Fruit fly (Drosophila melanogaster) whole organism, wandering third instar larva: Measurements from ENCODE around the gene CenB1A.
A peak's percentile ranks its signal among the peaks of the same experiment; 100 is the strongest.

Source experiments
- Abd-B ChIP-seq: fragments of >200 bp; optimal IDR thresholded peaks from 2 replicates; lab custom pipeline; 2017; ENCODE audit warnings: missing biosample characterization, missing genetic modification characterization
- CG32264 ChIP-seq: fragments of 200-800 bp; sonication (Bioruptor generic); optimal IDR thresholded peaks from 2 replicates; lab custom pipeline; 2016; ENCODE audit warnings: missing biosample characterization, missing genetic modification characterization
- CG9705 ChIP-seq: fragments of 200-800 bp; sonication (Bioruptor generic); optimal IDR thresholded peaks from 2 replicates; lab custom pipeline; 2018; ENCODE audit warnings: missing biosample characterization, mild to moderate bottlenecking, missing genetic modification characterization
- CrebA ChIP-seq: fragments of 200-800 bp; sonication (Bioruptor generic); optimal IDR thresholded peaks from 2 replicates; lab custom pipeline; 2016; ENCODE audit warnings: missing biosample characterization, mild to moderate bottlenecking, missing genetic modification characterization, borderline replicate concordance
- Dfd ChIP-seq: fragments of >200 bp; optimal IDR thresholded peaks from 2 replicates; lab custom pipeline; 2017; ENCODE audit warnings: missing biosample characterization, missing genetic modification characterization
- Dif ChIP-seq: fragments of 200-275, 200-300 bp; sonication (Bioruptor generic); optimal IDR thresholded peaks from 2 replicates; lab custom pipeline; 2018; ENCODE audit warnings: missing biosample characterization, missing genetic modification characterization; ENCODE audit not compliant: partially characterized antibody
- GATAd ChIP-seq: sonication (Bioruptor generic); optimal IDR thresholded peaks from 2 replicates; lab custom pipeline; 2016; ENCODE audit warnings: missing biosample characterization, missing genetic modification characterization
- HLH106 ChIP-seq: fragments of 200-800 bp; optimal IDR thresholded peaks from 3 replicates; lab custom pipeline; 2019; ENCODE audit warnings: missing biosample characterization, mild to moderate bottlenecking, missing genetic modification characterization, moderate library complexity
- Hnf4 ChIP-seq: fragments of 200-800 bp; sonication (Bioruptor generic); optimal IDR thresholded peaks from 2 replicates; lab custom pipeline; 2016; ENCODE audit warnings: missing biosample characterization, mild to moderate bottlenecking, missing genetic modification characterization
- Hr78 ChIP-seq: fragments of >200 bp; optimal IDR thresholded peaks from 2 replicates; lab custom pipeline; 2017; ENCODE audit warnings: missing biosample characterization, missing genetic modification characterization
- Hr83 ChIP-seq: fragments of 200-300 bp; sonication (Bioruptor generic); optimal IDR thresholded peaks from 2 replicates; lab custom pipeline; 2016; ENCODE audit warnings: missing biosample characterization, mild to moderate bottlenecking, missing genetic modification characterization, moderate library complexity; ENCODE audit not compliant: poor library complexity, severe bottlenecking
- Jra ChIP-seq: sonication (Bioruptor generic); optimal IDR thresholded peaks from 2 replicates; lab custom pipeline; 2016; ENCODE audit warnings: missing biosample characterization, missing genetic modification characterization
- Mio ChIP-seq: sonication (Bioruptor generic); optimal IDR thresholded peaks from 2 replicates; lab custom pipeline; 2016; ENCODE audit warnings: missing biosample characterization, missing genetic modification characterization
- Myc ChIP-seq: fragments of >200 bp; optimal IDR thresholded peaks from 2 replicates; lab custom pipeline; 2017
- N ChIP-seq: fragments of >200 bp; optimal IDR thresholded peaks from 2 replicates; lab custom pipeline; 2018; ENCODE audit warnings: missing biosample characterization, missing external identifiers, missing genetic modification characterization
- OdsH ChIP-seq: fragments of 200-800 bp; sonication (Bioruptor generic); optimal IDR thresholded peaks from 2 replicates; lab custom pipeline; 2016; ENCODE audit warnings: missing biosample characterization, mild to moderate bottlenecking, missing genetic modification characterization
- Rel ChIP-seq, 2 experiments: fragments of 200-800 bp; sonication (Bioruptor generic) in 1 of 2; optimal IDR thresholded peaks; 2 replicates in 1 of 2; 3 replicates in 1 of 2; lab custom pipeline; 2016 to 2019; ENCODE audit warnings: mild to moderate bottlenecking in 2 of 2, missing biosample characterization in 2 of 2, missing genetic modification characterization in 2 of 2, moderate library complexity in 1 of 2
- Sp1 ChIP-seq: fragments of 200-800 bp; sonication (Bioruptor generic); optimal IDR thresholded peaks from 3 replicates; lab custom pipeline; 2019; ENCODE audit warnings: missing biosample characterization, mild to moderate bottlenecking, missing genetic modification characterization, moderate library complexity
- Vsx2 ChIP-seq: fragments of 200-300, 225-300 bp; sonication (Bioruptor generic); optimal IDR thresholded peaks from 2 replicates; lab custom pipeline; 2018; ENCODE audit warnings: missing biosample characterization, missing genetic modification characterization; ENCODE audit not compliant: partially characterized antibody
- br ChIP-seq: fragments of 200-800 bp; sonication (Bioruptor generic); optimal IDR thresholded peaks from 2 replicates; lab custom pipeline; 2016; ENCODE audit warnings: missing biosample characterization, missing genetic modification characterization
- brk ChIP-seq: fragments of 200-800 bp; sonication (Bioruptor generic); optimal IDR thresholded peaks from 2 replicates; lab custom pipeline; 2016; ENCODE audit warnings: missing biosample characterization, mild to moderate bottlenecking, missing genetic modification characterization
- dl ChIP-seq, 2 experiments: fragments of 175-275, 200-275 bp in 1 of 2; fragments of 200-275 bp in 1 of 2; sonication (Bioruptor generic); optimal IDR thresholded peaks; lab custom pipeline; 2018; ENCODE audit warnings: mild to moderate bottlenecking in 2 of 2, missing biosample characterization in 2 of 2, missing genetic modification characterization in 2 of 2, moderate library complexity in 2 of 2; ENCODE audit not compliant: partially characterized antibody in 2 of 2, insufficient read depth in 1 of 2
- dmrt93B ChIP-seq: fragments of 200-800 bp; sonication (Bioruptor generic); optimal IDR thresholded peaks from 2 replicates; lab custom pipeline; 2018; ENCODE audit warnings: missing biosample characterization, mild to moderate bottlenecking, missing genetic modification characterization
- dsf ChIP-seq: sonication (Bioruptor generic); optimal IDR thresholded peaks from 2 replicates; lab custom pipeline; 2016; ENCODE audit warnings: missing biosample characterization, missing genetic modification characterization, borderline replicate concordance
- ey ChIP-seq: fragments of 200-800 bp; sonication (Bioruptor generic); optimal IDR thresholded peaks from 2 replicates; lab custom pipeline; 2016; ENCODE audit warnings: missing biosample characterization, missing genetic modification characterization
- foxo ChIP-seq, 2 experiments: fragments of 200-800 bp; sonication (Bioruptor generic); optimal IDR thresholded peaks; 2 replicates in 1 of 2; 3 replicates in 1 of 2; lab custom pipeline; 2016 to 2017; ENCODE audit warnings: missing biosample characterization in 2 of 2, missing genetic modification characterization in 2 of 2
- fru ChIP-seq: fragments of 200-800 bp; sonication (Bioruptor generic); optimal IDR thresholded peaks from 3 replicates; lab custom pipeline; 2016; ENCODE audit warnings: missing biosample characterization, mild to moderate bottlenecking, missing genetic modification characterization
- h ChIP-seq: fragments of 200-800 bp; sonication (Bioruptor generic); optimal IDR thresholded peaks from 3 replicates; lab custom pipeline; 2016; ENCODE audit warnings: missing biosample characterization, mild to moderate bottlenecking, missing genetic modification characterization
- jim ChIP-seq: fragments of 175-275, 200-325 bp; sonication (Bioruptor generic); optimal IDR thresholded peaks from 2 replicates; lab custom pipeline; 2016; ENCODE audit warnings: missing biosample characterization, mild to moderate bottlenecking, missing genetic modification characterization
- lola ChIP-seq: fragments of >200 bp; optimal IDR thresholded peaks from 2 replicates; lab custom pipeline; 2017; ENCODE audit warnings: missing biosample characterization, missing genetic modification characterization
- pan ChIP-seq: fragments of >200 bp; optimal IDR thresholded peaks from 2 replicates; lab custom pipeline; 2017
- psq ChIP-seq: fragments of 200-800 bp; sonication (Bioruptor generic); optimal IDR thresholded peaks from 3 replicates; lab custom pipeline; 2017; ENCODE audit warnings: missing biosample characterization, mild to moderate bottlenecking, missing genetic modification characterization, moderate library complexity
- rgr ChIP-seq: fragments of 200-800 bp; sonication (Bioruptor generic); optimal IDR thresholded peaks from 3 replicates; lab custom pipeline; 2016; ENCODE audit warnings: missing biosample characterization, mild to moderate bottlenecking, missing genetic modification characterization
- sage ChIP-seq: fragments of 200-800 bp; sonication (Bioruptor generic); optimal IDR thresholded peaks from 2 replicates; lab custom pipeline; 2016; ENCODE audit warnings: missing biosample characterization, mild to moderate bottlenecking, missing genetic modification characterization
- sv ChIP-seq: fragments of 200-800 bp; sonication (Bioruptor generic); optimal IDR thresholded peaks from 3 replicates; lab custom pipeline; 2016; ENCODE audit warnings: missing biosample characterization, missing genetic modification characterization
- tai ChIP-seq: sonication (Bioruptor generic); optimal IDR thresholded peaks from 2 replicates; lab custom pipeline; 2016; ENCODE audit warnings: missing biosample characterization, missing genetic modification characterization
- usp ChIP-seq: fragments of >200 bp; optimal IDR thresholded peaks from 2 replicates; lab custom pipeline; 2017; ENCODE audit warnings: missing biosample characterization, missing genetic modification characterization
- woc ChIP-seq: sonication (Bioruptor generic); optimal IDR thresholded peaks from 2 replicates; lab custom pipeline; 2016; ENCODE audit warnings: missing biosample characterization, mild to moderate bottlenecking, missing genetic modification characterization

The CenB1A gene

dm6 chr3R:23117683-23118470, at the start of gene CenB1A, which contains the start of gene Rassf:
CenB1A (plus strand) TSS chr3R:23118400.
Rassf (minus strand) TSS chr3R:23117931.
- TF ChIP-seq ey (GFP tag; lab: Kevin White, UChicago): peak; percentile 2
- TF ChIP-seq sv (GFP tag; lab: Kevin White, UChicago): peak; percentile 35
- TF ChIP-seq Hr83 (GFP tag; lab: Kevin White, UChicago): peak; percentile 40
- peak; percentile 19 for TF ChIP-seq rgr (GFP tag; lab: Kevin White, UChicago)
- TF ChIP-seq brk (GFP tag; lab: Kevin White, UChicago): no peak
- peak; percentile 45 for TF ChIP-seq psq (GFP tag; lab: Kevin White, UChicago)
- peak; percentile 8 for TF ChIP-seq CG9705 (GFP tag; lab: Kevin White, UChicago)
- no peak for TF ChIP-seq Rel (GFP tag; optimal IDR thresholded peaks at IDR 0.05; lab: Kevin White, UChicago)
- no peak for TF ChIP-seq Rel (tag; optimal IDR thresholded peaks at IDR 0.05; lab: Kevin White, UChicago)
- TF ChIP-seq pan (lab: Kevin White, UChicago): no peak
- no peak for TF ChIP-seq GATAd (GFP tag; lab: Kevin White, UChicago)
- TF ChIP-seq Myc (lab: Kevin White, UChicago): peak; percentile 99
- no peak for TF ChIP-seq Hnf4 (GFP tag; lab: Kevin White, UChicago)
- peak; percentile 26 for TF ChIP-seq br (GFP tag; lab: Kevin White, UChicago)
- peak; percentile 22 for TF ChIP-seq OdsH
- TF ChIP-seq sage: no peak
- peak; percentile 36 for TF ChIP-seq h (GFP tag; lab: Kevin White, UChicago)
- no peak for TF ChIP-seq CrebA (GFP tag; lab: Kevin White, UChicago)
- no peak for TF ChIP-seq CG32264
- no peak for TF ChIP-seq usp (GFP tag; lab: Kevin White, UChicago)
- TF ChIP-seq dsf (GFP tag; lab: Kevin White, UChicago): no peak
- TF ChIP-seq Abd-B (GFP tag; lab: Kevin White, UChicago): no peak
- no peak for TF ChIP-seq Dif
- TF ChIP-seq woc (GFP tag; lab: Kevin White, UChicago): peak; percentile 85
- peak; percentile 30 for TF ChIP-seq Jra (GFP tag; lab: Kevin White, UChicago)
- TF ChIP-seq Mio (GFP tag; lab: Kevin White, UChicago): no peak
- no peak for TF ChIP-seq Hr78 (GFP tag; lab: Kevin White, UChicago)
- no peak for TF ChIP-seq dmrt93B (GFP tag; lab: Kevin White, UChicago)
- no peak for TF ChIP-seq Vsx2 (GFP tag; lab: Kevin White, UChicago)
- TF ChIP-seq lola (GFP tag; lab: Kevin White, UChicago): no peak
- no peak for TF ChIP-seq N
- TF ChIP-seq HLH106: peak; percentile 54
- no peak for TF ChIP-seq dl (GFP tag; optimal IDR thresholded peaks at IDR 0.05; lab: Kevin White, UChicago; ENCODE audit: insufficient read depth in 1 of 2, partially characterized antibody in 2 of 2)
- TF ChIP-seq foxo (GFP tag; optimal IDR thresholded peaks at IDR 0.05; lab: Kevin White, UChicago): peak in 1 of 2 experiments; percentile 65
- TF ChIP-seq tai (GFP tag; lab: Kevin White, UChicago): no peak
- TF ChIP-seq fru (GFP tag; lab: Kevin White, UChicago): peak; percentile 30
- TF ChIP-seq jim (GFP tag; lab: Kevin White, UChicago): no peak
- TF ChIP-seq Sp1 (GFP tag; lab: Kevin White, UChicago): peak; percentile 13
- no peak for TF ChIP-seq Dfd (GFP tag; lab: Kevin White, UChicago)
- TF ChIP-seq, all 38 proteins: peak for 16

dm6 chr3R:23074480-23074879, 43.7 kb upstream of the CenB1A start:
- no peak for TF ChIP-seq OdsH
- no peak for TF ChIP-seq brk (GFP tag; lab: Kevin White, UChicago)
- TF ChIP-seq dsf (GFP tag; lab: Kevin White, UChicago): no peak
- TF ChIP-seq sv (GFP tag; lab: Kevin White, UChicago): no peak
- no peak for TF ChIP-seq woc (GFP tag; lab: Kevin White, UChicago)
- no peak for TF ChIP-seq Dfd (GFP tag; lab: Kevin White, UChicago)
- no peak for TF ChIP-seq CrebA (GFP tag; lab: Kevin White, UChicago)
- TF ChIP-seq Myc (lab: Kevin White, UChicago): no peak
- TF ChIP-seq dl (GFP tag; optimal IDR thresholded peaks at IDR 0.05; lab: Kevin White, UChicago; ENCODE audit: insufficient read depth in 1 of 2, partially characterized antibody in 2 of 2): no peak
- TF ChIP-seq foxo (GFP tag; optimal IDR thresholded peaks at IDR 0.05; lab: Kevin White, UChicago): no peak
- no peak for TF ChIP-seq Vsx2 (GFP tag; lab: Kevin White, UChicago)
- TF ChIP-seq lola (GFP tag; lab: Kevin White, UChicago): no peak
- TF ChIP-seq pan (lab: Kevin White, UChicago): no peak
- TF ChIP-seq usp (GFP tag; lab: Kevin White, UChicago): no peak
